Worm (Caenorhabditis elegans): ENCODE results near the gene col-87.

col-87 gene

DNA sequence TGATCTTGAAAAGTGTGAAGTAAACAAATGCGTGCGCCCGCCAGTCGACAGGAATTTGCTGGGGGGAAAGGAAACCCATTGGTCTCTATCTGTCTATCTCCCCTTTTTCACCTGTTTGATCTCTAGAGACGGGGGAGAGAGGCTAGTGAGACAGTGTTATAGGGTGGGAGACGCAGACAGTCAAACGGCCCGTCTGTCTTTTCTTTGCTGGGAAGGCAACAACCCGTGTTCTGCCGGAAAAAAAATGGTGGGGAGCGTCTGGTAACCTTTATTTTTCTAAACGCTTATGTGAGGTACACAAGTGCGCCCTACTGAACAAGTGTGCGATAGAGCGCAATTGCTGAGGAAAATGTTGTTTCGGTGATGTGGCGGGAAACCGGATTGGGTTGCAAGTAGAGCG, 44.0 kb downstream of the col-87 start (continued):
- TF ChIP-seq C38D4.7 (GFP tag; optimal IDR thresholded peaks at IDR 0.05) = no peak
- TF ChIP-seq ceh-9 (tag; optimal IDR thresholded peaks at IDR 0.05) = no peak
- no peak for TF ChIP-seq hlh-13 (GFP tag; optimal IDR thresholded peaks at IDR 0.05)
- TF ChIP-seq hlh-6 (tag; optimal IDR thresholded peaks at IDR 0.05) = no peak
- no peak for TF ChIP-seq elt-4 (tag; optimal IDR thresholded peaks at IDR 0.05)
- no peak for TF ChIP-seq C08G9.2 (tag; optimal IDR thresholded peaks at IDR 0.05)
- no peak for TF ChIP-seq ama-1 (optimal IDR thresholded peaks at IDR 0.05)
- TF ChIP-seq K09A11.1 (tag; optimal IDR thresholded peaks at IDR 0.05; ENCODE audit: insufficient read depth) = no peak
- no peak for TF ChIP-seq hlh-8 (tag; optimal IDR thresholded peaks at IDR 0.05)
- no peak for TF ChIP-seq nhr-11 (tag; optimal IDR thresholded peaks at IDR 0.05)
- TF ChIP-seq rnt-1 (tag; optimal IDR thresholded peaks at IDR 0.05) = peak; percentile 41
- TF ChIP-seq pha-2 (tag; optimal IDR thresholded peaks at IDR 0.05) = no peak
- TF ChIP-seq eyg-1 (tag; optimal IDR thresholded peaks at IDR 0.05) = no peak
- TF ChIP-seq fkh-6 (tag; optimal IDR thresholded peaks at IDR 0.05) = no peak
- no peak for TF ChIP-seq ets-4 (tag; optimal IDR thresholded peaks at IDR 0.05)
- TF ChIP-seq ceh-31 (tag; optimal IDR thresholded peaks at IDR 0.05) = peak; percentile 24
- peak; percentile 49 for TF ChIP-seq hlh-30 (tag; optimal IDR thresholded peaks at IDR 0.05; ENCODE audit: insufficient read depth)
- TF ChIP-seq sdc-2 (tag; optimal IDR thresholded peaks at IDR 0.05) = peak; percentile 34
- no peak for TF ChIP-seq gmeb-2 (tag; optimal IDR thresholded peaks at IDR 0.05)
- TF ChIP-seq F13H6.1 (tag; optimal IDR thresholded peaks at IDR 0.05) = peak; percentile 23
- no peak for TF ChIP-seq hlh-15 (tag; optimal IDR thresholded peaks at IDR 0.05)
- no peak for TF ChIP-seq lin-11 (tag; optimal IDR thresholded peaks at IDR 0.05)
- no peak for TF ChIP-seq che-1 (tag; optimal IDR thresholded peaks at IDR 0.05)
- no peak for TF ChIP-seq ceh-34 (tag; optimal IDR thresholded peaks at IDR 0.05)
- no peak for TF ChIP-seq unc-42 (tag; optimal IDR thresholded peaks at IDR 0.05)
- no peak for TF ChIP-seq pag-3 (tag; optimal IDR thresholded peaks at IDR 0.05; ENCODE audit: borderline replicate concordance)
- no peak for TF ChIP-seq unc-86 (tag; optimal IDR thresholded peaks at IDR 0.05)
- TF ChIP-seq pat-9 (tag; optimal IDR thresholded peaks at IDR 0.05) = no peak
- TF ChIP-seq nfya-1 (tag; optimal IDR thresholded peaks at IDR 0.05) = peak; percentile 58
- no peak for TF ChIP-seq pqm-1 (tag; optimal IDR thresholded peaks at IDR 0.05)
- no peak for TF ChIP-seq zip-5 (tag; optimal IDR thresholded peaks at IDR 0.05)
- TF ChIP-seq ceh-24 (tag; optimal IDR thresholded peaks at IDR 0.05) = no peak
- TF ChIP-seq tbx-2 (tag; optimal IDR thresholded peaks at IDR 0.05) = peak; percentile 63
- no peak for TF ChIP-seq syd-9 (tag; optimal IDR thresholded peaks at IDR 0.05)
- no peak for TF ChIP-seq T23F11.4 (GFP tag; optimal IDR thresholded peaks at IDR 0.05)

DNA sequence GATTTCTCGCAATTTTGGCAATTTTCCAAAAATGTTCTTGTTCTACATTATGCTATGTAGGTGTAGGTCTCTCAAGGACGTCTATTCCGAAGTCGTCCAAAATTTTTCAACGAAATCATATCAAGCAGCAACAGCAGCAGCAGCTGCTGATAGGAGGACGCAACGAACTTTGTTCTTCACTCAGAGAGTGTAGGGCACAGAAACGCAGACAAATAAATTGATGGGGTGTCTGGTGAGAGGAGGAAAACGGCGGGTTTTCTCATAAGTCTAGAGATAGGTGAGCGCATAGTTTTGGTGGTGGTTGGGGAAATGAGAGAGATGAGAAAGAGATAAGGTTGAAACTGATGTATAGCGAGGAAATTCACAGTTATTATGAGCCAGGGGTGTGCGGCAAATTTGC, 45.4 kb downstream of the col-87 start:
- TF ChIP-seq hlh-15 (tag; optimal IDR thresholded peaks at IDR 0.05) (no peak), nhr-232 (tag; optimal IDR thresholded peaks at IDR 0.05) (no peak), rnt-1 (tag; optimal IDR thresholded peaks at IDR 0.05) (peak; percentile 48), nfya-1 (tag; optimal IDR thresholded peaks at IDR 0.05) (peak; percentile 65), pag-3 (tag; optimal IDR thresholded peaks at IDR 0.05; ENCODE audit: borderline replicate concordance) (no peak), ttx-3 (tag; optimal IDR thresholded peaks at IDR 0.05) (no peak), ztf-16 (tag; optimal IDR thresholded peaks at IDR 0.05) (no peak), pha-4 (tag; optimal IDR thresholded peaks at IDR 0.05) (no peak), ceh-48 (tag; optimal IDR thresholded peaks at IDR 0.05) (no peak), ceh-6 (GFP tag; optimal IDR thresholded peaks at IDR 0.05) (no peak), elt-2 (tag; optimal IDR thresholded peaks at IDR 0.05) (peak; percentile 61), ama-1 (optimal IDR thresholded peaks at IDR 0.05) (no peak), ceh-34 (tag; optimal IDR thresholded peaks at IDR 0.05) (no peak), ahr-1 (tag; optimal IDR thresholded peaks at IDR 0.05) (no peak), ets-4 (tag; optimal IDR thresholded peaks at IDR 0.05) (no peak), che-1 (tag; optimal IDR thresholded peaks at IDR 0.05) (no peak), ceh-45 (GFP tag; IDR thresholded peaks at IDR 0.05) (no peak), ceh-18 (tag; optimal IDR thresholded peaks at IDR 0.05) (peak; percentile 29), Y22D7AL.16 (tag; optimal IDR thresholded peaks at IDR 0.05) (no peak), fkh-6 (tag; optimal IDR thresholded peaks at IDR 0.05) (no peak), nhr-11 (tag; optimal IDR thresholded peaks at IDR 0.05) (no peak), syd-9 (tag; optimal IDR thresholded peaks at IDR 0.05) (no peak), F13H6.1 (tag; optimal IDR thresholded peaks at IDR 0.05) (no peak), ref-2 (tag; optimal IDR thresholded peaks at IDR 0.05) (no peak), ceh-24 (tag; optimal IDR thresholded peaks at IDR 0.05) (no peak), unc-3 (GFP tag; conservative IDR thresholded peaks at IDR 0.05) (no peak), unc-3 (tag; optimal IDR thresholded peaks at IDR 0.05) (no peak), ceh-31 (tag; optimal IDR thresholded peaks at IDR 0.05) (no peak), mec-3 (tag; optimal IDR thresholded peaks at IDR 0.05; ENCODE audit: borderline replicate concordance) (no peak), ceh-22 (tag; optimal IDR thresholded peaks at IDR 0.05) (no peak), dmd-4 (tag; optimal IDR thresholded peaks at IDR 0.05; ENCODE audit: borderline replicate concordance) (no peak), T23F11.4 (GFP tag; optimal IDR thresholded peaks at IDR 0.05) (no peak)
